Worm (Caenorhabditis elegans) whole organism, young adult: ENCODE data around the gene pha-4.

Experiments
- Y79H2A.3 ChIP-seq: fragments of 200-800 bp; sonication (Bioruptor generic); conservative IDR thresholded peaks from 2 replicates; pipeline ENCODE4 v1.3.6; 2022; ENCODE audit warnings: missing genetic modification reagents, missing genetic modification characterization, missing compliant biosample characterization
- snpc-4 ChIP-seq, 5 experiments: fragments of 150-350 bp in 1 of 5; sonication (generic microtip) in 4 of 5; optimal IDR thresholded peaks; 2 replicates each; lab custom pipeline; 2014 to 2018; ENCODE audit warnings: missing genetic modification characterization in 5 of 5, missing biosample characterization in 3 of 5, antibody characterized with exemption in 2 of 5, mild to moderate bottlenecking in 2 of 5, missing compliant biosample characterization in 2 of 5, missing genotype in 2 of 5, moderate library complexity in 2 of 5, missing genetic modification reagents in 1 of 5

ce11 chrV:20745278-20745677 lies 7.6 kb upstream of the pha-4 start:
- TF ChIP-seq snpc-4 (GFP tag; optimal IDR thresholded peaks at IDR 0.05; lab: Kevin White, UChicago) = no peak
- no peak for TF ChIP-seq snpc-4 (tag; optimal IDR thresholded peaks at IDR 0.05; lab: Kevin White, UChicago)
- TF ChIP-seq Y79H2A.3 (GFP tag; lab: Robert Waterston, UW) = no peak
